Fruit fly (Drosophila melanogaster) whole organism, larva: ENCODE results near the gene MP1.

Experiments used
- noc ChIP-seq: fragments of 200-800 bp; sonication (Bioruptor generic); optimal IDR thresholded peaks from 3 replicates; lab custom pipeline; 2019; ENCODE audit warnings: missing biosample characterization, mild to moderate bottlenecking, missing genetic modification characterization, moderate library complexity

MP1 gene

DNA sequence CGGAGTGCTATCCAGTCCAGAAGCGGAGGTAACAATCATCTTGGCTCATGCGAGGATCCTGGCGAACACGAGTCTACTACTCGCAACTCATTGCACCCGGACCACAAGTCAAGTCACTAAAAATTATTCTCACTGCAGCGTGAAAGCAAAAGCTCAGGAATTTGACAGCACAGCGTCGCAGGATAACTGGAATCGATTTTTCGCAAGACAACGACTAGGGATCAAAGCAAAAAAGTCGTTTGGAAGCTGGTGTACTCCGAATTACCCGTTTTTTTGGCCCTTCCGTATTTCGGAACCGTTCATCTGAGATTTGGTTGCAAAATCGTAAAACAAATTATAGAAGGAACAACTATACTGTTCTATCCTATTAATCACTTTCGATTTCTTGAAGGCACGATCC is 10.9 kb downstream of the MP1 start:
- no peak for TF ChIP-seq noc

dm6 chr3R:4318999-4319398 is 11.3 kb downstream of the MP1 start, which contains the start of gene Syt14:
Syt14 (minus strand) TSS chr3R:4319069.
- TF ChIP-seq noc: no peak

dm6 chr3R:4319507-4320138 is 11.9 kb downstream of the MP1 start, which contains the start of gene CG9795:
CG9795 (plus strand) TSS chr3R:4319683.
- no peak for TF ChIP-seq noc

DNA sequence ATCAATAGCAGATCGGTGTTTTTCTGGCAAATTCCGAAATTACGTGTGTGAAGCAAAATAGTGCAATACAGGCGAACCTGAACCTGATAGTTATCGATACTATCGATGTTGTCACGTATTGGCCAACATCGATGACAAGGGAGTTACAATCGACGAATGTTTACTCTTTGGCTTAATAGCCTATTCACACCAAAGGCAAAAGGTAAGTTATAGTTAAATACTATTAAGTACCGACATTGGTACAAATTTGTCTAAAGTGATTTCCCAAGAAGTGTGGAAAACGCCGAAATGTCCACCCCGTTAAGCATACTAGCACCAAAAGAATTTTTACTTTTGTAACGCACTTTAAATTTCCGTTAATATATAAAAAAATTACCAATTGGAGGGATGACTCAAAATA is 26.3 kb downstream of the MP1 start, which contains the start of gene CG9776:
Gene CG9776, minus strand, starts transcription at position 108 of the 400 bp plus-strand sequence.
- TF ChIP-seq noc: no peak

DNA sequence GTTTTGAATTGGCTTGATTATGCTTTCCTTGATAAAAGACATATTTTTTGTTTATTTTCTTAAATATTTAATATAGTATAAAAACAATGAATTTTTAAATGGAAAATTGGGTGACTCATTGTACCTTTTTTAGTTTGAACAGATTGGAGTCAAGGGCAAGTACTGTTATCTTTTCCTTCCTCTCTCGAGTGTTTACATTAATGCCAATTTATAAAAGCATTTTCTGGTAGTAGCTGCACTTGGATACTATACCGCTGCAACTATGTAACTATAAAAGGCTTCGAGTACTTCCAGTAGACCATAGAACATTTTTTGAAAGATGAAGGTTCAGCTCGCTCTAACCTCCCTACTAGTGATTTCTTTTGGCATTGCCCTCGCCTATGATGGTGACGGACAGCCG is 27.1 kb downstream of the MP1 start, which contains the start of gene CG14645:
Gene CG14645, plus strand, starts transcription at position 301 of the 400 bp plus-strand sequence.
- TF ChIP-seq noc: no peak

- TF ChIP-seq noc: no peak
Measured at dm6 chr3R:4337580-4337979, 29.9 kb downstream of the MP1 start, which contains the start of the genes Skp2 and CG1103. Skp2 (minus strand) TSS chr3R:4337674. CG1103 (plus strand) TSS chr3R:4337755.

DNA sequence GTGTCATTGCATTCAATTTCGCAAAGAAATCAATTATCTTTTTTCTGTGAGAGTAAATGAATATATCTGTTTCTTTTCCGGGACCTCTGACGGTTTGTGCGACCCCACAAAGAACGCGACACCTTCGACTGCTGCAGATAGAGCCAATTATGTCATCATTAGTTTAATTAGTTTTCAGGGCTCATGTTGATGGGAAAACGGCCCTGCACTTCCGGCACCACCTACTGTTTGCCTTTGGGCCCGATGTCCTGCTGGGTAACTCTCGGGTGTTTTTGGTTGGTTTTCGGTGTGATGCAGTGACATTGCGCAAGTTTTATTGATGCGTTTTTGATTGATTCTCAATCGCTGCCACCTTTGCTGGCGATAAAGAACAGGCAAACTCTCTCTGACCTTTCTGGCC is 32.5 kb downstream of the MP1 start:
- no peak for TF ChIP-seq noc

dm6 chr3R:4341177-4341576 is 33.5 kb downstream of the MP1 start:
- no peak for TF ChIP-seq noc

dm6 chr3R:4346636-4347035 is 38.9 kb downstream of the MP1 start, which contains the start of gene hkb:
hkb (minus strand) TSS chr3R:4346646.
- TF ChIP-seq noc: no peak

DNA sequence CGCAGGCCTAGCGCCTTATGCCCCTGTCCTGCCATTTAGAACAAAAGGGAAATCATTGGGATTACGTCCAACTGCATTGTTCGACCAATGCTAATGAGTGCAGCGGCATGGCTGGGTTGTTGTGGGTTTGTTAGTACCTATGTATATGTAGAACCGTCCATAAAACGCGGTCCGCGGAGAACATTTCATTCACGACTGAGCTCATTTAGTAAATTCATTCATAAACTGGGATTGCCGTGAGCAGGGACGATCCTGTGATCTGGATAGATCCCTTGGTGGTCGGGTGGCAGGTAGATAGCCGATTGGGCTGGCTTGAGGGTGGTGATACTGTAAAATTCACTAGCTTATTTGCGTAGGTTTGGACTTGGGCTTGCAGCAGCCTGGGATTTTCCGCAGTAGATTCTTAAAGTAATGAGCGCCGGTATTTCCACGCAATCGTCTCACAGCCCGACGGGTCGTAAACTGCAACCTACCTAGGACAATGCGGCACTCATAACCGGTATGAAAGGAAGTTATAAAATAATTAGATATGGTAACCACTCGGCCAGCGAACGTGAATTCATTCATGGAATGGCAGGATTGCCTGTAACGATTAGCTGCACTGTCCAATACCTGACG is 40.6 kb downstream of the MP1 start:
- TF ChIP-seq noc: no peak

DNA sequence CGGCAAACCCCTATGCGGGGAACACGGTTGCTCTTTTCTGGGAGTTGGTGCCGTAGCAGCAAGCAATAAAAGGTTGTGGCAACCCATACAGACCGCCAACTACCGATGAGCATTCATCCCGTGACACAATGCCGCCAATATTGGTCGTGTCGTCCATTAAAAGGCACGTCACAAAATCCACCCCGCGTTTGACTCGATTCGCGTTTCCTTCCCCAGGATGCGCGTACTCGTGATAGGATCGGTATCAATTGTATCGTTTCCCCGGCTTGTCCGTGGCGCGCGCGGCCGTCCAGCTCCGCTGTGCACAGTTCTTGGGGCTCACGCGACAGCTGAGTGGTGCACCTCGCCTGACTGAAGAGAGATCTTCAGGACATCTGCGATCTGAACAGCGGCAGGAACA is 42.5 kb downstream of the MP1 start:
- no peak for TF ChIP-seq noc

DNA sequence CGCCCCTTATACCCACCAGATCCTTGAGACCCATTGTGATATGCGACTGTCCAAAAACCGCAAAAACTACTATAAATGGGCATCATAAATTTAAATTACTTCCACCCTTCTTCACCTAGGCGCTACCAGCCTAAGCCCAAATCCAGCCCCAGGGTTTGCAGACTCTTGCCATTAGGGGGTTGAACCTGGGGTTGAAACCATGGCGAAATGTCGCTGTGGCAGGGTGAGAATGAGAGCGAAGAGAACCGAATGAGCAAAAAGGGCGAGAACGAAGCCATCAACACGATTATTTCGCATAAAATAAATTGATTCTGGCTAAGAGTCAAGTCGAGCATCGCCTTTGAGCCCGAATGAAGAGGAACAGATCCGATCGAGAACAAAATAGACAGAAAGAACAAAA is 45.9 kb downstream of the MP1 start:
- no peak for TF ChIP-seq noc
